Fruit fly (Drosophila melanogaster): Measurements from ENCODE around the gene GatC.

GatC gene

dm6 chr2L:13829540-13829939 is 3.4 kb downstream of the GatC start, which contains the start of the genes Arpc1 and Orc5 (continued):
- no peak for TF ChIP-seq MTF-1 (GFP tag; optimal IDR thresholded peaks at IDR 0.05; ENCODE audit: borderline replicate concordance)
- no peak for TF ChIP-seq CG14014 (GFP tag; IDR thresholded peaks at IDR 0.05)
- TF ChIP-seq CG8290 (GFP tag; optimal IDR thresholded peaks at IDR 0.05), result no peak
- TF ChIP-seq CG8290 (tag; optimal IDR thresholded peaks at IDR 0.05), result no peak
- peak; percentile 73 for TF ChIP-seq vnd (GFP tag; IDR thresholded peaks at IDR 0.05; ENCODE audit: partially characterized antibody)
- TF ChIP-seq nerfin-2 (GFP tag; IDR thresholded peaks at IDR 0.05; ENCODE audit: partially characterized antibody), result peak; percentile 64
- no peak for TF ChIP-seq CG2678 (tag; optimal IDR thresholded peaks at IDR 0.05)
- no peak for TF ChIP-seq stc (GFP tag; IDR thresholded peaks at IDR 0.05)
- TF ChIP-seq cg (GFP tag; optimal IDR thresholded peaks at IDR 0.05), result no peak
- TF ChIP-seq Awh (GFP tag; IDR thresholded peaks at IDR 0.05), result no peak
- TF ChIP-seq CG31365 (tag; optimal IDR thresholded peaks at IDR 0.05), result no peak
- no peak for TF ChIP-seq CG32532 (GFP tag; IDR thresholded peaks at IDR 0.05)
- no peak for TF ChIP-seq slou (GFP tag; optimal IDR thresholded peaks at IDR 0.05)
- peak; percentile 96 for TF ChIP-seq pzg (GFP tag; optimal IDR thresholded peaks at IDR 0.05)
- TF ChIP-seq chif (GFP tag; optimal IDR thresholded peaks at IDR 0.05), result no peak
- TF ChIP-seq CG11560 (tag; IDR thresholded peaks at IDR 0.05), result no peak
- no peak for TF ChIP-seq CG17612 (GFP tag; IDR thresholded peaks at IDR 0.05)
- TF ChIP-seq ato (GFP tag; IDR thresholded peaks at IDR 0.05; ENCODE audit: partially characterized antibody), result peak; percentile 81
- TF ChIP-seq CG14667 (GFP tag; IDR thresholded peaks at IDR 0.05), result no peak
- no peak for TF ChIP-seq fd64A (GFP tag; optimal IDR thresholded peaks at IDR 0.05)
- TF ChIP-seq sima (GFP tag; optimal IDR thresholded peaks at IDR 0.05), result no peak
- TF ChIP-seq CG11398 (GFP tag; optimal IDR thresholded peaks at IDR 0.05), result no peak
- no peak for TF ChIP-seq ap (GFP tag; IDR thresholded peaks at IDR 0.05)
- peak; percentile 93 for TF ChIP-seq gfzf (GFP tag; optimal IDR thresholded peaks at IDR 0.05)
- no peak for TF ChIP-seq psq (GFP tag; optimal IDR thresholded peaks at IDR 0.05)
- TF ChIP-seq Bgb (GFP tag; IDR thresholded peaks at IDR 0.05; ENCODE audit: partially characterized antibody), result peak; percentile 87
- TF ChIP-seq CG14441 (GFP tag; IDR thresholded peaks at IDR 0.05), result no peak
- no peak for TF ChIP-seq sisA (GFP tag; IDR thresholded peaks at IDR 0.05)
- peak; percentile 78 for TF ChIP-seq CG42726 (GFP tag; IDR thresholded peaks at IDR 0.05; ENCODE audit: partially characterized antibody)
- no peak for TF ChIP-seq shn (GFP tag; optimal IDR thresholded peaks at IDR 0.05)
- no peak for TF ChIP-seq Aef1 (GFP tag; IDR thresholded peaks at IDR 0.05)
- no peak for TF ChIP-seq CG10959 (GFP tag; IDR thresholded peaks at IDR 0.05)
- no peak for TF ChIP-seq tgo (GFP tag; IDR thresholded peaks at IDR 0.05)
- TF ChIP-seq CG11504 (tag; optimal IDR thresholded peaks at IDR 0.05), result no peak
- no peak for TF ChIP-seq az2 (GFP tag; optimal IDR thresholded peaks at IDR 0.05)
- no peak for TF ChIP-seq CG1603 (tag; optimal IDR thresholded peaks at IDR 0.05)
- TF ChIP-seq CG4282 (GFP tag; optimal IDR thresholded peaks at IDR 0.05), result no peak
- TF ChIP-seq Chrac-16 (GFP tag; optimal IDR thresholded peaks at IDR 0.05), result no peak
- no peak for TF ChIP-seq seq (GFP tag; IDR thresholded peaks at IDR 0.05)
- peak; percentile 79 for TF ChIP-seq CG12659 (GFP tag; optimal IDR thresholded peaks at IDR 0.05)
- peak; percentile 84 for TF ChIP-seq sna (GFP tag; IDR thresholded peaks at IDR 0.05; ENCODE audit: partially characterized antibody)
- no peak for TF ChIP-seq dimm (GFP tag; IDR thresholded peaks at IDR 0.05)
- TF ChIP-seq zen2 (GFP tag; IDR thresholded peaks at IDR 0.05; ENCODE audit: partially characterized antibody), result peak; percentile 72
- TF ChIP-seq Vsx1 (GFP tag; optimal IDR thresholded peaks at IDR 0.05), result no peak
- peak; percentile 62 for TF ChIP-seq Ets97D (GFP tag; optimal IDR thresholded peaks at IDR 0.05)
- no peak for TF ChIP-seq Atf6 (GFP tag; IDR thresholded peaks at IDR 0.05)
- no peak for TF ChIP-seq CG14050 (GFP tag; IDR thresholded peaks at IDR 0.05)
- TF ChIP-seq CG2116 (GFP tag; optimal IDR thresholded peaks at IDR 0.05), result peak; percentile 81
- TF ChIP-seq jing (GFP tag; optimal IDR thresholded peaks at IDR 0.05), result no peak
- TF ChIP-seq cato (GFP tag; optimal IDR thresholded peaks at IDR 0.05; ENCODE audit: borderline replicate concordance), result no peak
- TF ChIP-seq CG30403 (GFP tag; optimal IDR thresholded peaks at IDR 0.05), result no peak
- TF ChIP-seq B-H1 (GFP tag; IDR thresholded peaks at IDR 0.05), result no peak
